Fruit fly (Drosophila melanogaster) whole organism, embryonic: ENCODE results near the gene MRG15.

Experiments
- Aef1 ChIP-seq: fragments of 200-800 bp; sonication (Bioruptor generic); IDR thresholded peaks from 3 replicates; pipeline ENCODE4 v1.3.6; 2022; ENCODE audit warnings: missing biosample characterization, missing genetic modification characterization
- B-H1 ChIP-seq: fragments of 200-800 bp; sonication (Bioruptor generic); IDR thresholded peaks from 3 replicates; pipeline ENCODE4 v1.3.6; 2022; ENCODE audit warnings: missing biosample characterization, missing genetic modification characterization
- CG11560 ChIP-seq: fragments of 200-800 bp; sonication (Bioruptor generic); IDR thresholded peaks from 3 replicates; pipeline ENCODE4 v1.3.6; 2022; ENCODE audit warnings: missing biosample characterization, missing genetic modification characterization
- CG12942 ChIP-seq: fragments of 200-800 bp; sonication (Bioruptor generic); optimal IDR thresholded peaks from 3 replicates; lab custom pipeline; 2016; ENCODE audit warnings: missing biosample characterization, missing genetic modification characterization
- CG14860 ChIP-seq: fragments of 200-800 bp; sonication (Bioruptor generic); IDR thresholded peaks from 3 replicates; pipeline ENCODE4 v1.3.6; 2022; ENCODE audit warnings: missing biosample characterization, missing genetic modification characterization; ENCODE audit not compliant: partially characterized antibody
- CG15269 ChIP-seq: fragments of 200-800 bp; sonication (Bioruptor generic); optimal IDR thresholded peaks from 2 replicates; lab custom pipeline; 2018; ENCODE audit warnings: missing biosample characterization, mild to moderate bottlenecking, missing genetic modification characterization, moderate library complexity
- CG15479 ChIP-seq: fragments of 200-800 bp; sonication (Bioruptor generic); optimal IDR thresholded peaks from 3 replicates; lab custom pipeline; 2019; ENCODE audit warnings: missing biosample characterization, mild to moderate bottlenecking, missing genetic modification characterization, moderate library complexity
- CG15514 ChIP-seq: fragments of 200-800 bp; sonication (Bioruptor generic); optimal IDR thresholded peaks from 3 replicates; lab custom pipeline; 2017; ENCODE audit warnings: missing biosample characterization, missing genetic modification characterization, mild to moderate bottlenecking, moderate library complexity, missing genetic modification reagents
- CG16813 ChIP-seq: fragments of 200-800 bp; sonication (Bioruptor generic); IDR thresholded peaks from 3 replicates; pipeline ENCODE4 v1.3.6; 2022; ENCODE audit warnings: missing biosample characterization, missing genetic modification characterization; ENCODE audit not compliant: partially characterized antibody
- CG17186 ChIP-seq: fragments of 200-800 bp; sonication (Bioruptor generic); optimal IDR thresholded peaks from 3 replicates; lab custom pipeline; 2017; ENCODE audit warnings: missing biosample characterization, missing genetic modification reagents, missing genetic modification characterization
- CG17359 ChIP-seq: fragments of 200-800 bp; sonication (Bioruptor generic); optimal IDR thresholded peaks from 3 replicates; lab custom pipeline; 2018; ENCODE audit warnings: missing biosample characterization, mild to moderate bottlenecking, missing genetic modification characterization, moderate library complexity
- CG18476 ChIP-seq: fragments of 200-800 bp; sonication (Bioruptor generic); optimal IDR thresholded peaks from 2 replicates; lab custom pipeline; 2016; ENCODE audit warnings: missing biosample characterization, mild to moderate bottlenecking, missing genetic modification characterization
- CG2120 ChIP-seq: fragments of 200-800 bp; sonication (Bioruptor generic); optimal IDR thresholded peaks from 3 replicates; lab custom pipeline; 2016; ENCODE audit warnings: missing biosample characterization, missing genetic modification characterization
- CG30020 ChIP-seq: fragments of 200-800 bp; optimal IDR thresholded peaks from 2 replicates; lab custom pipeline; 2019; ENCODE audit warnings: missing biosample characterization, mild to moderate bottlenecking, missing genetic modification characterization, moderate library complexity
- CG34376 ChIP-seq: fragments of 200-800 bp; sonication (Bioruptor generic); optimal IDR thresholded peaks from 2 replicates; lab custom pipeline; 2018; ENCODE audit warnings: missing biosample characterization, mild to moderate bottlenecking, missing genetic modification characterization
- CG4360 ChIP-seq: fragments of 200-800 bp; sonication (Bioruptor generic); IDR thresholded peaks from 2 replicates; pipeline ENCODE4 v1.3.6; 2022; ENCODE audit warnings: missing biosample characterization, missing genetic modification characterization
- CG5180 ChIP-seq: fragments of 200-800 bp; sonication (Bioruptor generic); optimal IDR thresholded peaks from 3 replicates; lab custom pipeline; 2017; ENCODE audit warnings: missing biosample characterization, missing genetic modification characterization, mild to moderate bottlenecking, moderate library complexity, missing genetic modification reagents
- D ChIP-seq, 2 experiments: fragments of 200-800 bp in 1 of 2; fragments of >200 bp in 1 of 2; sonication (Bioruptor generic) in 1 of 2; optimal IDR thresholded peaks; 2 replicates in 1 of 2; 3 replicates in 1 of 2; lab custom pipeline; 2017; ENCODE audit warnings: mild to moderate bottlenecking in 1 of 2, missing biosample characterization in 1 of 2, missing genetic modification characterization in 1 of 2, missing genetic modification reagents in 1 of 2
- Doc3 ChIP-seq: fragments of 200-800 bp; sonication (Bioruptor generic); IDR thresholded peaks from 3 replicates; pipeline ENCODE4 v1.3.6; 2022; ENCODE audit warnings: missing biosample characterization, missing genetic modification characterization; ENCODE audit not compliant: partially characterized antibody
- Ets65A ChIP-seq: fragments of 200-800 bp; sonication (Bioruptor generic); peaks from one replicate; lab custom pipeline; 2016; ENCODE audit warnings: missing biosample characterization, missing genetic modification characterization
- Fer1 ChIP-seq: fragments of 200-800 bp; sonication (Bioruptor generic); optimal IDR thresholded peaks from 2 replicates; lab custom pipeline; 2017; ENCODE audit warnings: missing biosample characterization, mild to moderate bottlenecking, missing genetic modification characterization
- Fer3 ChIP-seq: fragments of 200-800 bp; sonication (Bioruptor generic); optimal IDR thresholded peaks from 2 replicates; lab custom pipeline; 2018; ENCODE audit warnings: missing biosample characterization, mild to moderate bottlenecking, missing genetic modification characterization, moderate library complexity
- Lim3 ChIP-seq: fragments of 200-800 bp; sonication (Bioruptor generic); IDR thresholded peaks from 2 replicates; pipeline ENCODE4 v1.3.6; 2022; ENCODE audit warnings: missing biosample characterization, missing genetic modification characterization
- NK7.1 ChIP-seq: fragments of 200-800 bp; sonication (Bioruptor generic); optimal IDR thresholded peaks from 3 replicates; lab custom pipeline; 2016; ENCODE audit warnings: missing biosample characterization, missing genetic modification characterization
- Sox100B ChIP-seq: fragments of 200-800 bp; sonication (Bioruptor generic); optimal IDR thresholded peaks from 3 replicates; lab custom pipeline; 2018; ENCODE audit warnings: missing biosample characterization, mild to moderate bottlenecking, missing genetic modification characterization
- ato ChIP-seq: fragments of 200-800 bp; sonication (Bioruptor generic); IDR thresholded peaks from 2 replicates; pipeline ENCODE4 v1.3.6; 2022; ENCODE audit warnings: missing biosample characterization, missing genetic modification characterization; ENCODE audit not compliant: partially characterized antibody
- bigmax ChIP-seq: fragments of 200-800 bp; sonication (Bioruptor generic); optimal IDR thresholded peaks from 2 replicates; lab custom pipeline; 2018; ENCODE audit warnings: missing biosample characterization, mild to moderate bottlenecking, missing genetic modification characterization
- bowl ChIP-seq: fragments of 200-800 bp; sonication (Bioruptor generic); IDR thresholded peaks from 2 replicates; pipeline ENCODE4 v1.3.6; 2022; ENCODE audit warnings: missing biosample characterization, missing genetic modification characterization
- caup ChIP-seq: fragments of 200-800 bp; sonication (Bioruptor generic); optimal IDR thresholded peaks from 3 replicates; lab custom pipeline; 2017; ENCODE audit warnings: missing biosample characterization, mild to moderate bottlenecking, missing genetic modification characterization, moderate library complexity; ENCODE audit not compliant: severe bottlenecking
- corto ChIP-seq: fragments of 200-800 bp; sonication (Bioruptor generic); optimal IDR thresholded peaks from 2 replicates; lab custom pipeline; 2016; ENCODE audit warnings: missing biosample characterization, mild to moderate bottlenecking, missing genetic modification characterization, moderate library complexity
- dmrt99B ChIP-seq: fragments of 200-800 bp; sonication (Bioruptor generic); optimal IDR thresholded peaks from 2 replicates; lab custom pipeline; 2018; ENCODE audit warnings: missing biosample characterization, mild to moderate bottlenecking, missing genetic modification characterization, moderate library complexity
- fru ChIP-seq: fragments of >200 bp; optimal IDR thresholded peaks from 2 replicates; lab custom pipeline; 2017
- h ChIP-seq: fragments of >200 bp; optimal IDR thresholded peaks from 2 replicates; lab custom pipeline; 2017
- insv ChIP-seq, 2 experiments: fragments of 200-800 bp; sonication (Bioruptor generic); optimal IDR thresholded peaks; 3 replicates each; lab custom pipeline; 2016 to 2018; ENCODE audit warnings: missing biosample characterization in 2 of 2, missing genetic modification characterization in 2 of 2
- ken ChIP-seq: fragments of 200-800 bp; sonication (Bioruptor generic); IDR thresholded peaks from 3 replicates; pipeline ENCODE4 v1.3.6; 2022; ENCODE audit warnings: missing biosample characterization, missing genetic modification characterization
- lab ChIP-seq: fragments of 200-800 bp; sonication (Bioruptor generic); optimal IDR thresholded peaks from 3 replicates; lab custom pipeline; 2017; ENCODE audit warnings: missing biosample characterization, missing genetic modification characterization, mild to moderate bottlenecking, moderate library complexity, missing genetic modification reagents
- lbe ChIP-seq: fragments of 200-800 bp; sonication (Bioruptor generic); optimal IDR thresholded peaks from 2 replicates; lab custom pipeline; 2016; ENCODE audit warnings: missing biosample characterization, mild to moderate bottlenecking, missing genetic modification characterization
- mirr ChIP-seq: fragments of 200-800 bp; sonication (Bioruptor generic); optimal IDR thresholded peaks from 3 replicates; lab custom pipeline; 2018; ENCODE audit warnings: missing biosample characterization, mild to moderate bottlenecking, missing genetic modification characterization
- nerfin-1 ChIP-seq: fragments of 200-800 bp; sonication (Bioruptor generic); optimal IDR thresholded peaks from 3 replicates; lab custom pipeline; 2019; ENCODE audit warnings: missing biosample characterization, mild to moderate bottlenecking, missing genetic modification characterization, moderate library complexity
- nerfin-2 ChIP-seq: fragments of 200-800 bp; sonication (Bioruptor generic); IDR thresholded peaks from 2 replicates; pipeline ENCODE4 v1.3.6; 2022; ENCODE audit warnings: missing biosample characterization, missing genetic modification characterization; ENCODE audit not compliant: partially characterized antibody
- p53 ChIP-seq: fragments of 200-800 bp; sonication (Bioruptor generic); optimal IDR thresholded peaks from 2 replicates; lab custom pipeline; 2016; ENCODE audit warnings: missing biosample characterization, missing genetic modification characterization
- pfk ChIP-seq: fragments of 200-800 bp; sonication (Bioruptor generic); optimal IDR thresholded peaks from 2 replicates; lab custom pipeline; 2018; ENCODE audit warnings: missing biosample characterization, mild to moderate bottlenecking, missing genetic modification characterization, moderate library complexity
- rib ChIP-seq: fragments of 200-800 bp; sonication (Bioruptor generic); IDR thresholded peaks from 2 replicates; pipeline ENCODE4 v1.3.6; 2022; ENCODE audit warnings: missing biosample characterization, missing genetic modification characterization
- sna ChIP-seq: fragments of 200-800 bp; sonication (Bioruptor generic); IDR thresholded peaks from 2 replicates; pipeline ENCODE4 v1.3.6; 2022; ENCODE audit warnings: missing biosample characterization, missing genetic modification characterization; ENCODE audit not compliant: partially characterized antibody
- sug ChIP-seq: fragments of 200-800 bp; optimal IDR thresholded peaks from 2 replicates; lab custom pipeline; 2019; ENCODE audit warnings: missing biosample characterization, mild to moderate bottlenecking, missing genetic modification characterization, moderate library complexity
- tll ChIP-seq, 2 experiments: fragments of 200-800 bp in 1 of 2; fragments of >200 bp in 1 of 2; sonication (Bioruptor generic) in 1 of 2; optimal IDR thresholded peaks; 2 replicates each; lab custom pipeline; 2017 to 2019; ENCODE audit warnings: missing biosample characterization in 2 of 2, missing genetic modification characterization in 2 of 2, mild to moderate bottlenecking in 1 of 2, moderate library complexity in 1 of 2
- vnd ChIP-seq: fragments of 200-800 bp; sonication (Bioruptor generic); IDR thresholded peaks from 3 replicates; pipeline ENCODE4 v1.3.6; 2022; ENCODE audit warnings: missing biosample characterization, missing genetic modification characterization; ENCODE audit not compliant: partially characterized antibody
- zen ChIP-seq: fragments of 200-800 bp; sonication (Bioruptor generic); optimal IDR thresholded peaks from 3 replicates; lab custom pipeline; 2018; ENCODE audit warnings: missing biosample characterization, mild to moderate bottlenecking, missing genetic modification characterization, moderate library complexity

MRG15 gene

dm6 chr3R:15249037-15249436, 28.9 kb downstream of the MRG15 start, which contains the start of gene Amt:
Gene Amt, minus strand, starts transcription at chr3R:15249137.
- TF ChIP-seq CG17359 (no peak), CG4360 (GFP tag; lab: Robert Waterston, UW) (no peak)

dm6 chr3R:15246601-15247000, 31.3 kb downstream of the MRG15 start:
- TF ChIP-seq CG15514, result no peak
- no peak for TF ChIP-seq CG30020 (tag; lab: Kevin White, UChicago)
- TF ChIP-seq nerfin-1 (tag; lab: Kevin White, UChicago), result no peak
- TF ChIP-seq dmrt99B (tag; lab: Kevin White, UChicago), result peak; percentile 6
- no peak for TF ChIP-seq sna (GFP tag; lab: Robert Waterston, UW)
- TF ChIP-seq Fer1, result no peak
- no peak for TF ChIP-seq Fer3
- TF ChIP-seq CG5180 (GFP tag; lab: Kevin White, UChicago), result no peak
- no peak for TF ChIP-seq CG11560
- TF ChIP-seq lab, result no peak
- no peak for TF ChIP-seq B-H1 (GFP tag; lab: Robert Waterston, UW)
- no peak for TF ChIP-seq Sox100B (GFP tag; lab: Kevin White, UChicago)
- TF ChIP-seq corto (GFP tag; lab: Kevin White, UChicago), result no peak
- no peak for TF ChIP-seq CG14860
- TF ChIP-seq h, result no peak
- TF ChIP-seq CG15479 (GFP tag; lab: Kevin White, UChicago), result peak; percentile 75
- TF ChIP-seq ken, result no peak
- TF ChIP-seq sug (tag; lab: Kevin White, UChicago), result peak; percentile 30
- TF ChIP-seq nerfin-2 (GFP tag; lab: Robert Waterston, UW), result no peak
- TF ChIP-seq Doc3 (GFP tag; lab: Robert Waterston, UW), result no peak
- TF ChIP-seq mirr (GFP tag; lab: Kevin White, UChicago), result peak; percentile 18
- no peak for TF ChIP-seq zen (tag; lab: Kevin White, UChicago)
- peak in 1 of 2 experiments; percentile 83 for TF ChIP-seq insv (GFP tag; optimal IDR thresholded peaks at IDR 0.05; lab: Kevin White, UChicago)
- no peak for TF ChIP-seq CG18476 (GFP tag; lab: Kevin White, UChicago)
- TF ChIP-seq bigmax (GFP tag; lab: Kevin White, UChicago), result no peak
- TF ChIP-seq rib, result no peak
- no peak for TF ChIP-seq tll (GFP tag; optimal IDR thresholded peaks at IDR 0.05; lab: Kevin White, UChicago)
- TF ChIP-seq CG17186, result no peak
- peak; percentile 78 for TF ChIP-seq CG34376 (GFP tag; lab: Kevin White, UChicago)
- TF ChIP-seq NK7.1 (GFP tag; lab: Kevin White, UChicago), result no peak
- peak; percentile 14 for TF ChIP-seq CG2120 (GFP tag; lab: Kevin White, UChicago)
- TF ChIP-seq Ets65A (GFP tag; lab: Kevin White, UChicago), result no peak
- TF ChIP-seq bowl (GFP tag; lab: Robert Waterston, UW), result no peak
- TF ChIP-seq vnd (GFP tag; lab: Robert Waterston, UW), result no peak
- TF ChIP-seq D (optimal IDR thresholded peaks at IDR 0.05; lab: Kevin White, UChicago), result no peak
- TF ChIP-seq D (GFP tag; optimal IDR thresholded peaks at IDR 0.05; lab: Kevin White, UChicago), result no peak
- TF ChIP-seq p53 (GFP tag; lab: Kevin White, UChicago), result no peak
- no peak for TF ChIP-seq CG15269 (tag; lab: Kevin White, UChicago)
- TF ChIP-seq lbe (GFP tag; lab: Kevin White, UChicago), result peak; percentile 23
- TF ChIP-seq CG16813, result no peak
- TF ChIP-seq caup (GFP tag; lab: Kevin White, UChicago), result no peak
- TF ChIP-seq ato (GFP tag; lab: Robert Waterston, UW), result no peak
- TF ChIP-seq Lim3, result no peak
- no peak for TF ChIP-seq pfk (GFP tag; lab: Kevin White, UChicago)
- no peak for TF ChIP-seq CG12942 (GFP tag; lab: Kevin White, UChicago)
- TF ChIP-seq Aef1 (GFP tag; lab: Robert Waterston, UW), result no peak
- TF ChIP-seq fru, result no peak
